Worm (Caenorhabditis elegans) whole organism, young adult: ENCODE measurements around the gene F07H5.7.

Experiments
- B0035.1 ChIP-seq: sonication (generic microtip); optimal IDR thresholded peaks from 2 replicates; lab custom pipeline; 2016; ENCODE audit warnings: missing genetic modification characterization, mild to moderate bottlenecking, missing compliant biosample characterization, missing genotype, missing genetic modification reagents
- C06A6.2 ChIP-seq: fragments of 200-800 bp; sonication (Bioruptor generic); conservative IDR thresholded peaks from 2 replicates; pipeline ENCODE4 v1.3.6; 2022; ENCODE audit warnings: missing genetic modification characterization, missing compliant biosample characterization
- F37B4.10 ChIP-seq: fragments of 200-800 bp; sonication (Bioruptor generic); IDR thresholded peaks from 2 replicates; pipeline ENCODE4 v1.3.6; 2022; ENCODE audit warnings: missing genetic modification characterization, missing compliant biosample characterization
- F39B2.1 ChIP-seq: fragments of 200-800 bp; sonication (Bioruptor generic); IDR thresholded peaks from 2 replicates; pipeline ENCODE4 v1.3.6; 2022; ENCODE audit warnings: missing genetic modification reagents, missing genetic modification characterization, missing compliant biosample characterization
- F49E8.2 ChIP-seq: sonication (generic microtip); optimal IDR thresholded peaks from 3 replicates; lab custom pipeline; 2017; ENCODE audit warnings: missing genetic modification characterization, mild to moderate bottlenecking, missing compliant biosample characterization, antibody characterized with exemption, moderate library complexity; ENCODE audit not compliant: insufficient read depth
- F55B11.4 ChIP-seq: sonication (generic microtip); optimal IDR thresholded peaks from 2 replicates; lab custom pipeline; 2016; ENCODE audit warnings: missing compliant biosample characterization, missing genetic modification characterization, borderline replicate concordance; ENCODE audit not compliant: insufficient read depth
- K12H6.12 ChIP-seq: fragments of 200-800 bp; sonication (Bioruptor generic); optimal IDR thresholded peaks from 2 replicates; lab custom pipeline; 2018; ENCODE audit warnings: mild to moderate bottlenecking, missing genetic modification characterization, missing compliant biosample characterization
- Y53F4B.3 ChIP-seq: fragments of 200-800 bp; sonication (Bioruptor generic); IDR thresholded peaks from 2 replicates; pipeline ENCODE4 v1.3.6; 2022; ENCODE audit warnings: missing genetic modification reagents, missing genetic modification characterization, missing compliant biosample characterization
- Y53G8AR.9 ChIP-seq: fragments of 200-800 bp; sonication (Bioruptor generic); conservative IDR thresholded peaks from 2 replicates; pipeline ENCODE4 v1.3.6; 2022; ENCODE audit warnings: missing genetic modification reagents, missing genetic modification characterization, missing compliant biosample characterization
- Y56A3A.18 ChIP-seq: fragments of 200-800 bp; sonication (Bioruptor generic); IDR thresholded peaks from 2 replicates; pipeline ENCODE4 v1.3.6; 2022; ENCODE audit warnings: missing genetic modification reagents, missing genetic modification characterization, missing compliant biosample characterization
- Y79H2A.3 ChIP-seq: fragments of 200-800 bp; sonication (Bioruptor generic); conservative IDR thresholded peaks from 2 replicates; pipeline ENCODE4 v1.3.6; 2022; ENCODE audit warnings: missing genetic modification reagents, missing genetic modification characterization, missing compliant biosample characterization
- ama-1 ChIP-seq, 3 experiments: fragments of 150-350 bp in 1 of 3; sonication (generic microtip) in 2 of 3; optimal IDR thresholded peaks; 2 replicates each; lab custom pipeline; 2014 to 2018; ENCODE audit warnings: missing biosample characterization in 2 of 3, missing genetic modification characterization in 2 of 3, missing genetic modification reagents in 2 of 3
- athp-1 ChIP-seq: sonication (generic microtip); optimal IDR thresholded peaks from 2 replicates; lab custom pipeline; 2017; ENCODE audit warnings: mild to moderate bottlenecking, missing genetic modification characterization, missing compliant biosample characterization
- attf-3 ChIP-seq: fragments of 200-800 bp; sonication (Bioruptor generic); conservative IDR thresholded peaks from 2 replicates; pipeline ENCODE4 v1.3.6; 2022; ENCODE audit warnings: missing genetic modification reagents, missing genetic modification characterization, missing compliant biosample characterization
- attf-6 ChIP-seq: fragments of 200-800 bp; sonication (Bioruptor generic); IDR thresholded peaks from 2 replicates; pipeline ENCODE4 v1.3.6; 2022; ENCODE audit warnings: missing genetic modification reagents, missing genetic modification characterization, missing compliant biosample characterization
- bed-2 ChIP-seq: fragments of 200-800 bp; sonication (Bioruptor generic); IDR thresholded peaks from 2 replicates; pipeline ENCODE4 v1.3.6; 2022; ENCODE audit warnings: missing genetic modification reagents, missing genetic modification characterization, missing compliant biosample characterization
- cebp-1 ChIP-seq, 2 experiments: fragments of 200-800 bp in 1 of 2; sonication (Bioruptor generic) in 1 of 2; sonication (generic microtip) in 1 of 2; IDR thresholded peaks in 1 of 2; optimal IDR thresholded peaks in 1 of 2; 2 replicates each; pipeline versions ENCODE4 v1.3.6 to Lab custom; 2017 to 2022; ENCODE audit warnings: missing compliant biosample characterization in 2 of 2, missing genetic modification characterization in 2 of 2, mild to moderate bottlenecking in 1 of 2, missing genetic modification reagents in 1 of 2, moderate library complexity in 1 of 2
- cebp-2 ChIP-seq: fragments of 200-800 bp; sonication (Bioruptor generic); IDR thresholded peaks from 2 replicates; pipeline ENCODE4 v1.3.6; 2022; ENCODE audit warnings: missing genetic modification characterization, missing compliant biosample characterization
- die-1 ChIP-seq: sonication (generic microtip); optimal IDR thresholded peaks from 2 replicates; lab custom pipeline; 2016; ENCODE audit warnings: missing genotype, mild to moderate bottlenecking, missing genetic modification characterization, missing compliant biosample characterization
- dox-1 ChIP-seq: fragments of 200-800 bp; sonication (Bioruptor generic); IDR thresholded peaks from 2 replicates; pipeline ENCODE4 v1.3.6; 2022; ENCODE audit warnings: missing genetic modification reagents, missing genetic modification characterization, missing compliant biosample characterization
- dpff-1 ChIP-seq: sonication (generic microtip); optimal IDR thresholded peaks from 2 replicates; lab custom pipeline; 2017; ENCODE audit warnings: mild to moderate bottlenecking, missing genetic modification characterization, missing compliant biosample characterization
- egrh-3 ChIP-seq: fragments of 200-800 bp; sonication (Bioruptor generic); IDR thresholded peaks from 2 replicates; pipeline ENCODE4 v1.3.6; 2022; ENCODE audit warnings: missing genetic modification reagents, missing genetic modification characterization, missing compliant biosample characterization
- gei-17 ChIP-seq: fragments of 200-800 bp; sonication (Bioruptor generic); optimal IDR thresholded peaks from 2 replicates; lab custom pipeline; 2018; ENCODE audit warnings: mild to moderate bottlenecking, missing genetic modification characterization, missing compliant biosample characterization
- him-1 ChIP-seq: sonication (generic microtip); optimal IDR thresholded peaks from 2 replicates; lab custom pipeline; 2016; ENCODE audit warnings: missing genotype, missing genetic modification reagents, missing genetic modification characterization, missing compliant biosample characterization
- hmg-1.2 ChIP-seq: fragments of 200-800 bp; sonication (Bioruptor generic); IDR thresholded peaks from 2 replicates; pipeline ENCODE4 v1.3.6; 2022; ENCODE audit warnings: missing genetic modification reagents, missing genetic modification characterization, missing compliant biosample characterization
- hrde-1 ChIP-seq: sonication (generic microtip); optimal IDR thresholded peaks from 2 replicates; lab custom pipeline; 2016; ENCODE audit warnings: missing genetic modification characterization, mild to moderate bottlenecking, missing compliant biosample characterization, moderate library complexity, missing genotype, missing genetic modification reagents, borderline replicate concordance
- hsf-1 ChIP-seq: fragments of 200-800 bp; sonication (Bioruptor generic); IDR thresholded peaks from 2 replicates; pipeline ENCODE4 v1.3.6; 2022; ENCODE audit warnings: missing genetic modification reagents, missing genetic modification characterization, missing compliant biosample characterization
- lin-54 ChIP-seq: fragments of 200-800 bp; sonication (Bioruptor generic); optimal IDR thresholded peaks from 2 replicates; lab custom pipeline; 2018; ENCODE audit warnings: mild to moderate bottlenecking, missing genetic modification characterization, missing compliant biosample characterization
- lsl-1 ChIP-seq: fragments of 200-800 bp; sonication (Bioruptor generic); optimal IDR thresholded peaks from 2 replicates; lab custom pipeline; 2018; ENCODE audit warnings: mild to moderate bottlenecking, missing genetic modification characterization, moderate library complexity, missing compliant biosample characterization
- madf-10 ChIP-seq: sonication (generic microtip); optimal IDR thresholded peaks from 2 replicates; lab custom pipeline; 2016; ENCODE audit warnings: mild to moderate bottlenecking, missing genetic modification characterization, missing compliant biosample characterization
- madf-8 ChIP-seq: fragments of 200-800 bp; sonication (Bioruptor generic); conservative IDR thresholded peaks from 2 replicates; pipeline ENCODE4 v1.3.6; 2022; ENCODE audit warnings: missing genetic modification reagents, missing genetic modification characterization, missing compliant biosample characterization
- mxl-1 ChIP-seq: sonication (generic microtip); optimal IDR thresholded peaks from 2 replicates; lab custom pipeline; 2016; ENCODE audit warnings: missing genetic modification characterization, missing compliant biosample characterization
- nhr-27 ChIP-seq: fragments of 200-800 bp; sonication (Bioruptor generic); optimal IDR thresholded peaks from 2 replicates; lab custom pipeline; 2018; ENCODE audit warnings: mild to moderate bottlenecking, missing genetic modification characterization, moderate library complexity, missing compliant biosample characterization
- nhr-80 ChIP-seq: sonication (generic microtip); optimal IDR thresholded peaks from 2 replicates; lab custom pipeline; 2016; ENCODE audit warnings: missing genetic modification characterization, missing compliant biosample characterization
- sdz-38 ChIP-seq: sonication (generic microtip); optimal IDR thresholded peaks from 2 replicates; lab custom pipeline; 2016; ENCODE audit warnings: missing genotype, missing genetic modification characterization, missing compliant biosample characterization
- tbx-9 ChIP-seq: sonication (generic microtip); optimal IDR thresholded peaks from 2 replicates; lab custom pipeline; 2016; ENCODE audit warnings: borderline replicate concordance, missing genetic modification characterization, inconsistent platforms, missing compliant biosample characterization
- unc-130 ChIP-seq: sonication (generic microtip); optimal IDR thresholded peaks from 2 replicates; lab custom pipeline; 2016; ENCODE audit warnings: missing genetic modification reagents, missing genetic modification characterization, missing compliant biosample characterization
- xnd-1 ChIP-seq: sonication (generic microtip); optimal IDR thresholded peaks from 2 replicates; lab custom pipeline; 2016; ENCODE audit warnings: missing genotype, missing genetic modification reagents, missing genetic modification characterization, missing compliant biosample characterization
- ztf-25 ChIP-seq: fragments of 200-800 bp; sonication (Bioruptor generic); IDR thresholded peaks from 2 replicates; pipeline ENCODE4 v1.3.6; 2022; ENCODE audit warnings: missing genetic modification reagents, missing genetic modification characterization, missing compliant biosample characterization
- ztf-26 ChIP-seq: sonication (generic microtip); optimal IDR thresholded peaks from 2 replicates; lab custom pipeline; 2017; ENCODE audit warnings: missing genetic modification characterization, missing compliant biosample characterization

Gene F07H5.7

ce11 chrII:8751042-8751441 is 42.9 kb downstream of the F07H5.7 start:
- TF ChIP-seq F39B2.1 (GFP tag; lab: Robert Waterston, UW) (no peak), dox-1 (GFP tag; lab: Robert Waterston, UW) (no peak), madf-8 (no peak), B0035.1 (tag; lab: Kevin White, UChicago) (no peak), C06A6.2 (GFP tag; lab: Robert Waterston, UW) (no peak), bed-2 (GFP tag; lab: Robert Waterston, UW) (no peak), sdz-38 (no peak), nhr-80 (tag; lab: Kevin White, UChicago) (no peak), hrde-1 (no peak), K12H6.12 (tag; lab: Kevin White, UChicago) (no peak), cebp-1 (GFP tag; IDR thresholded peaks at IDR 0.05; lab: Robert Waterston, UW) (no peak), cebp-1 (tag; optimal IDR thresholded peaks at IDR 0.05; lab: Kevin White, UChicago) (no peak), F49E8.2 (tag; lab: Kevin White, UChicago) (no peak), egrh-3 (no peak), unc-130 (no peak), athp-1 (tag; lab: Kevin White, UChicago) (no peak), lsl-1 (GFP tag; lab: Kevin White, UChicago) (no peak), F37B4.10 (no peak), dpff-1 (tag; lab: Kevin White, UChicago) (no peak), gei-17 (GFP tag; lab: Kevin White, UChicago) (no peak), hsf-1 (no peak)

- no peak for TF ChIP-seq Y56A3A.18
- TF ChIP-seq F55B11.4: no peak
- no peak for TF ChIP-seq Y53G8AR.9 (GFP tag; lab: Robert Waterston, UW)
- TF ChIP-seq ztf-25 (GFP tag; lab: Robert Waterston, UW): no peak
- TF ChIP-seq egrh-3: no peak
- TF ChIP-seq bed-2 (GFP tag; lab: Robert Waterston, UW): no peak
- no peak for TF ChIP-seq lin-54
- TF ChIP-seq die-1 (tag; lab: Kevin White, UChicago): no peak
- no peak for TF ChIP-seq attf-3 (GFP tag; lab: Robert Waterston, UW)
- no peak for TF ChIP-seq cebp-2 (GFP tag; lab: Robert Waterston, UW)
- TF ChIP-seq Y53F4B.3 (GFP tag; lab: Robert Waterston, UW): no peak
- TF ChIP-seq attf-6 (GFP tag; lab: Robert Waterston, UW): no peak
- no peak for TF ChIP-seq ama-1 (optimal IDR thresholded peaks at IDR 0.05; lab: Kevin White, UChicago)
- no peak for TF ChIP-seq ama-1 (GFP tag; optimal IDR thresholded peaks at IDR 0.05; lab: Kevin White, UChicago)
Observed at ce11 chrII:8750056-8750455, 43.9 kb downstream of the F07H5.7 start.

- TF ChIP-seq him-1 (tag; lab: Kevin White, UChicago) (no peak), madf-10 (tag; lab: Kevin White, UChicago) (no peak), xnd-1 (tag; lab: Kevin White, UChicago) (no peak), mxl-1 (no peak), tbx-9 (tag; lab: Kevin White, UChicago) (no peak), nhr-27 (no peak), ztf-26 (tag; lab: Kevin White, UChicago) (no peak), hmg-1.2 (GFP tag; lab: Robert Waterston, UW) (no peak), Y53G8AR.9 (GFP tag; lab: Robert Waterston, UW) (no peak), Y79H2A.3 (no peak), hrde-1 (no peak), B0035.1 (tag; lab: Kevin White, UChicago) (no peak)
- TF ChIP-seq, all 124 proteins: peak for 0
Observed at ce11 chrII:8749084-8749483, 44.9 kb downstream of the F07H5.7 start.
